Worm (Caenorhabditis elegans): ENCODE results near the gene Y62H9A.8.

The Y62H9A.8 gene

ce11 chrX:11872210-11872609 is 20.0 kb downstream of the Y62H9A.8 start:
- no peak for TF ChIP-seq tbx-8 (GFP tag; optimal IDR thresholded peaks at IDR 0.05)
- no peak for TF ChIP-seq sptf-1 (tag; optimal IDR thresholded peaks at IDR 0.05)
- TF ChIP-seq pha-4 (tag; optimal IDR thresholded peaks at IDR 0.05): no peak
- TF ChIP-seq ceh-83 (GFP tag; optimal IDR thresholded peaks at IDR 0.05): peak; percentile 4

- TF ChIP-seq sptf-1 (tag; optimal IDR thresholded peaks at IDR 0.05) (no peak), mls-2 (tag; optimal IDR thresholded peaks at IDR 0.05) (no peak), sem-2 (GFP tag; optimal IDR thresholded peaks at IDR 0.05) (no peak), blmp-1 (tag; optimal IDR thresholded peaks at IDR 0.05) (no peak), nhr-2 (tag; optimal IDR thresholded peaks at IDR 0.05) (no peak), ztf-11 (tag; optimal IDR thresholded peaks at IDR 0.05) (no peak), ceh-83 (GFP tag; optimal IDR thresholded peaks at IDR 0.05) (no peak), nhr-76 (tag; optimal IDR thresholded peaks at IDR 0.05) (no peak), ceh-39 (tag; optimal IDR thresholded peaks at IDR 0.05) (no peak), tbx-8 (GFP tag; optimal IDR thresholded peaks at IDR 0.05) (no peak)
These were observed 21.8 kb downstream of the Y62H9A.8 start for ce11 chrX:11870393-11870792.

DNA sequence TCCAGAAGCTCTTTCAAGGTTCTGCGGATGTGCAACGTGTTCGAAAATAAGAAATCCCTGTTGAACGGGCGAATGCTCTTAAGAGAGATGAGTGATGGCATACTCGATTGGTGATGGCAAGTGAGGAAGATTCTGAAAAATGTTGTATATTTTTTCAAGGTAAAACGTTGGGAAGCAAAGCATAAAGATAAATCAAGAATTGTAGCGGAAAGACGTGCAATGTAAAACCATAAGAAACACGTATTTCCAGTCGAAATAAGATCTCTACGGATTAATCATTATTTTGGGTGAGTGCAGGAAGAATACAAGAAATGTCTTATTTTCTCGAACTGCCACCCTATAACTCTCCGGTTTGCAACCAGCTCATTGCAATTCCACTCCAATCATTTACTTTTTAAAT is 23.0 kb downstream of the Y62H9A.8 start, which contains the start of gene dot-1.2:
Gene dot-1.2, minus strand, starts transcription at position 101 of the 400 bp plus-strand sequence.
- TF ChIP-seq ceh-43 (GFP tag; optimal IDR thresholded peaks at IDR 0.05): no peak
- no peak for TF ChIP-seq nhr-12 (tag; optimal IDR thresholded peaks at IDR 0.05)
- TF ChIP-seq ceh-39 (tag; optimal IDR thresholded peaks at IDR 0.05): no peak
- no peak for TF ChIP-seq mls-2 (tag; optimal IDR thresholded peaks at IDR 0.05)
- TF ChIP-seq unc-62 (GFP tag; optimal IDR thresholded peaks at IDR 0.05): no peak
- no peak for TF ChIP-seq unc-120 (tag; optimal IDR thresholded peaks at IDR 0.05; ENCODE audit: poor library complexity, severe bottlenecking)
- no peak for TF ChIP-seq ham-2 (GFP tag; optimal IDR thresholded peaks at IDR 0.05)
- TF ChIP-seq mab-5 (tag; optimal IDR thresholded peaks at IDR 0.05): no peak
- TF ChIP-seq cnd-1 (tag; optimal IDR thresholded peaks at IDR 0.05): no peak
- no peak for TF ChIP-seq sem-2 (GFP tag; optimal IDR thresholded peaks at IDR 0.05)
- TF ChIP-seq drap-1 (GFP tag; optimal IDR thresholded peaks at IDR 0.05): no peak
- TF ChIP-seq sptf-1 (tag; optimal IDR thresholded peaks at IDR 0.05): no peak

ce11 chrX:11865083-11865482 is 27.1 kb downstream of the Y62H9A.8 start, which contains the start of gene F54F7.6:
Gene F54F7.6 (plus strand): TSS chrX:11865383.
- TF ChIP-seq pha-4 (tag; optimal IDR thresholded peaks at IDR 0.05) (no peak), hlh-1 (tag; optimal IDR thresholded peaks at IDR 0.05) (no peak), mab-5 (tag; optimal IDR thresholded peaks at IDR 0.05) (no peak), nhr-28 (tag; optimal IDR thresholded peaks at IDR 0.05) (no peak), flh-1 (GFP tag; optimal IDR thresholded peaks at IDR 0.05) (no peak), ces-1 (GFP tag; optimal IDR thresholded peaks at IDR 0.05) (no peak), cnd-1 (tag; optimal IDR thresholded peaks at IDR 0.05) (no peak), tbx-8 (GFP tag; optimal IDR thresholded peaks at IDR 0.05) (no peak), snpc-4 (tag; optimal IDR thresholded peaks at IDR 0.05) (no peak), nhr-237 (tag; optimal IDR thresholded peaks at IDR 0.05) (no peak), ceh-43 (GFP tag; optimal IDR thresholded peaks at IDR 0.05) (no peak), ztf-11 (tag; optimal IDR thresholded peaks at IDR 0.05) (no peak), nhr-76 (tag; optimal IDR thresholded peaks at IDR 0.05) (no peak), ceh-39 (tag; optimal IDR thresholded peaks at IDR 0.05) (no peak), zip-8 (tag; optimal IDR thresholded peaks at IDR 0.05) (no peak)

DNA sequence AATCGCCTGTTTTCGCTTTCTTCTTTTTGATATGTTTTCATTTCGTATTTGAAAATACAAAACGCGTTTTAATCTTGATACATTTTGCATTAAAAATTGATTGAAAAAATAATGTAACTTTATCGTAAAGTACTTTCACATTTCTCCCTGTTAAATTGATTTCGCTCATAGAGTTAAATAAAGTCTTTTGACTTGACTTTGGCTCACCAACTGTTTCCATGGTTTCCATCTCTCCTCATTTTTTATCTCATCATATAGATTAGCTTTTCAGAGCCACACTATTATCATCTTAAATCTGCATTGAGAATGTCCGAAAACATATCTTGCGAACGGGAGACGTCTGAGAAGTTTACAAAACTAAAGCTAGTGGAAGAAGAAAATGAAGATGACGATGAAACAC is 28.9 kb downstream of the Y62H9A.8 start, which contains the start of gene F54F7.10:
Gene F54F7.10, plus strand, starts transcription at position 301 of the 400 bp plus-strand sequence.
- TF ChIP-seq nhr-76 (tag; optimal IDR thresholded peaks at IDR 0.05) (no peak), unc-120 (tag; optimal IDR thresholded peaks at IDR 0.05; ENCODE audit: poor library complexity, severe bottlenecking) (no peak), cnd-1 (tag; optimal IDR thresholded peaks at IDR 0.05) (no peak), ceh-39 (tag; optimal IDR thresholded peaks at IDR 0.05) (no peak), ztf-11 (tag; optimal IDR thresholded peaks at IDR 0.05) (no peak), ces-1 (GFP tag; optimal IDR thresholded peaks at IDR 0.05) (no peak), unc-39 (tag; optimal IDR thresholded peaks at IDR 0.05) (no peak), pha-4 (tag; optimal IDR thresholded peaks at IDR 0.05) (no peak), sem-2 (GFP tag; optimal IDR thresholded peaks at IDR 0.05) (no peak), blmp-1 (tag; optimal IDR thresholded peaks at IDR 0.05) (no peak), nhr-12 (tag; optimal IDR thresholded peaks at IDR 0.05) (no peak)

ce11 chrX:11857178-11857577 is 35.0 kb downstream of the Y62H9A.8 start, which contains the start of gene mes-1:
Gene mes-1 (plus strand): TSS chrX:11857478.
- TF ChIP-seq nhr-2 (tag; optimal IDR thresholded peaks at IDR 0.05): no peak
- TF ChIP-seq flh-1 (GFP tag; optimal IDR thresholded peaks at IDR 0.05): no peak
- no peak for TF ChIP-seq zip-8 (tag; optimal IDR thresholded peaks at IDR 0.05)
- TF ChIP-seq unc-62 (GFP tag; optimal IDR thresholded peaks at IDR 0.05): no peak

Data from whole organism, mixed stage, embryonic.